Fruit fly (Drosophila melanogaster): ENCODE data around the gene CG9672.

The CG9672 gene

dm6 chrX:16697882-16698571 is 8.6 kb downstream of the CG9672 start:
- TF ChIP-seq CG4496 (GFP tag; IDR thresholded peaks at IDR 0.05) (no peak), EcR (GFP tag; optimal IDR thresholded peaks at IDR 0.05) (no peak), CG17806 (tag; optimal IDR thresholded peaks at IDR 0.05) (no peak), rn (GFP tag; IDR thresholded peaks at IDR 0.05) (no peak), CG8301 (tag; optimal IDR thresholded peaks at IDR 0.05) (no peak)

DNA sequence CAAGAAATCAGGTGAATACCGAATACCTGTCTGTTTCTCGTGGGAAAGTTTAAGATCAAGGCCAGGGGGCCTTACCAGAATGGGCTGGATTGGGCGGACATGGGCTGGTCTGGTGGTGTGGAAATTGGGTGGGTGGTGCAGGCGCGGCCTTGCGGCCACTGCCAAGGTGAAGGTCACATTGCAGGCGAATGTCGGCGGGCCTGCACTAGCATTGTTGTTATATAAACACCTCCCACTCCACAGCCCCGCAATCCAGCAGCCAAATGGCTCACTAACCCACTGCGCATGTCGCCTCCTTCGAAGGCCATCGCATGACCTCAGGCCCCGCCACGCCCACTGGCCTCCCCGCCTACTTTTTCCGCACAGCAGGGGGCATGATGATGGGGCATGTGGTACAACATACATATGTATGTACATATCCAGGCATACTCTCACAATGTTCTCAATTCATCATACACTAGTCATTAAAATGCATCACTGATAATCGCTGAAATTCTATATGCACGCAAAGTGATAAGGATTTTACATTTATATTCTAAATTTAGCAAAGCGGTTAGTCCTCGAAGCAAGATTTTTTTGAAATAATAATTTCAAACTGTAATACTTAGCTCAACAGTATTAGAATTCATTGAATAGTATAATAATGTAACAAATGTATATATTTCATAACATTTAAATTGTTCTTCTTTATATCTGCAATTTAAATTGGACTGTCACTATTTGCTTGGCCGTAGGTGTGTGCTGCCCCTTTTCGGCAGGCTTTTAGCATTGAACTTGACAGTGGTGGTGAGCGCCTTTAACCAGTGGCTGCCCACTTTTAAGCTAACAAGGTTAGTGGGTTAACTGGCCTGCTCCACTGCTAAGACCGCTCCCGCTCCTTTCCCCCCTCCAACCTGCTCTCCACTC is 9.8 kb downstream of the CG9672 start:
- TF ChIP-seq CG14655 (GFP tag; optimal IDR thresholded peaks at IDR 0.05) (peak; percentile 16), CG17806 (tag; optimal IDR thresholded peaks at IDR 0.05) (no peak), fd96Ca (GFP tag; IDR thresholded peaks at IDR 0.05) (no peak), CG8159 (tag; optimal IDR thresholded peaks at IDR 0.05) (no peak), CG32121 (GFP tag; IDR thresholded peaks at IDR 0.05) (no peak), CG15710 (tag; optimal IDR thresholded peaks at IDR 0.05) (no peak), CG34367 (tag; optimal IDR thresholded peaks at IDR 0.05) (no peak), CG9948 (tag; optimal IDR thresholded peaks at IDR 0.05) (no peak), CG8301 (tag; optimal IDR thresholded peaks at IDR 0.05) (peak; percentile 39), Ets98B (GFP tag; IDR thresholded peaks at IDR 0.05) (no peak), D1 (tag; optimal IDR thresholded peaks at IDR 0.05) (no peak), Snoo (tag; optimal IDR thresholded peaks at IDR 0.05) (peak; percentile 2), CG4496 (GFP tag; IDR thresholded peaks at IDR 0.05) (no peak), CG13204 (GFP tag; optimal IDR thresholded peaks at IDR 0.05) (no peak), Pif1A (GFP tag; optimal IDR thresholded peaks at IDR 0.05) (no peak), CG12605 (GFP tag; IDR thresholded peaks at IDR 0.05) (no peak)

DNA sequence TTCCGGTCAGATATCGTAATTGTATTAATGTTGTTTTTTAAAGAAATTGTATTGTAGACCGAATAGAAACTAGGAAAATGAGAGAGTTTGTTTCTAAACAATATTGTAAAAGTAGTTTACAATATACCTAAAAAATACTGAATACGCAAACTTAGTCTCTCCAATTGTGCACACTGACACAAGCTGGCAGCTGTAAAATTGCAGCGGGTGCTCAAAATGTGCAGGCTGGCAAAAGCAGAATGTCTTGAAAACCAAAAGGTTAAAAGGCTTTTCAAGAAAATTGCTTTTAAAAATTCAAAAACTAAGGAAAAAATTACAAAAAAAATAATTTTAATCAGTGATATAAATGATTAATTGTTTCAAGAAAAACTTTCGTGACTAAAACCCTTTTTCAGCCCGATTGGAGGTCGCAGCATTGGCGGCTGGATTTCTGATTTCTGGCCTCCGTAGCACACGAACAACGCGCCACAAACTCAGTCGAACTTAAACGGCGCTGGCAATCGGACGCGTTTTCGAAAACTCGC is 11.0 kb downstream of the CG9672 start, which contains the start of gene CG4678:
Gene CG4678, plus strand, starts transcription at position 474 of the 524 bp plus-strand sequence.
- TF ChIP-seq CG15710 (tag; optimal IDR thresholded peaks at IDR 0.05) (no peak), Pif1A (GFP tag; optimal IDR thresholded peaks at IDR 0.05) (no peak), CG14655 (GFP tag; optimal IDR thresholded peaks at IDR 0.05) (no peak), rn (GFP tag; IDR thresholded peaks at IDR 0.05) (no peak), Ets98B (GFP tag; IDR thresholded peaks at IDR 0.05) (no peak), fd96Ca (GFP tag; IDR thresholded peaks at IDR 0.05) (no peak), CG8159 (tag; optimal IDR thresholded peaks at IDR 0.05) (no peak), Pif1B (GFP tag; optimal IDR thresholded peaks at IDR 0.05) (no peak), CG12605 (GFP tag; IDR thresholded peaks at IDR 0.05) (no peak), CG17806 (tag; optimal IDR thresholded peaks at IDR 0.05) (no peak)

DNA sequence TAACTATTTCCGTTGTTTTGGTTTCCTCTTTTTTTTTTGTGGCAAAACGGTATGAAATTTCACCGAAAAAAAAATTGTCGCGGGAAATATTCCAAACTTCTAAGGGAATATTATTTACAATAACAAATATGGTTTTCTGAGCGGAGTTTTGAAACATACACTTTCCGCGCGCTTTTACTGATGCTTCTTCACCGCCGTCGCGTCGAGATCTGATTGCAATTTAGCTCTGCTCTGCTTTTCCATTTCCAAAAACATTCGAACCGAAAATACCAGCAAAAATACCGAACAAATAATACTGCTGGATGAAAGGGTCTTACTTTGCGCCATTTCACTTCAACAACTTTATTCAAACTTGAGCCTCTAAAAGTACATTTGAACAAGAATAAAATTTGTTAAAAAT is 11.7 kb downstream of the CG9672 start, which contains the start of gene Septin4:
Gene Septin4, minus strand, starts transcription at position 215 of the 400 bp plus-strand sequence.
- TF ChIP-seq Pif1B (GFP tag; optimal IDR thresholded peaks at IDR 0.05) (no peak), EcR (GFP tag; optimal IDR thresholded peaks at IDR 0.05) (no peak), CG32121 (GFP tag; IDR thresholded peaks at IDR 0.05) (no peak), CG17806 (tag; optimal IDR thresholded peaks at IDR 0.05) (no peak), CG12605 (GFP tag; IDR thresholded peaks at IDR 0.05) (no peak), CG4496 (GFP tag; IDR thresholded peaks at IDR 0.05) (0 out of 3 replicates have a peak, but pooled peaks have one; percentile 28), CG9948 (tag; optimal IDR thresholded peaks at IDR 0.05) (no peak), CG10348 (GFP tag; IDR thresholded peaks at IDR 0.05) (no peak), CG14655 (GFP tag; optimal IDR thresholded peaks at IDR 0.05) (no peak)

DNA sequence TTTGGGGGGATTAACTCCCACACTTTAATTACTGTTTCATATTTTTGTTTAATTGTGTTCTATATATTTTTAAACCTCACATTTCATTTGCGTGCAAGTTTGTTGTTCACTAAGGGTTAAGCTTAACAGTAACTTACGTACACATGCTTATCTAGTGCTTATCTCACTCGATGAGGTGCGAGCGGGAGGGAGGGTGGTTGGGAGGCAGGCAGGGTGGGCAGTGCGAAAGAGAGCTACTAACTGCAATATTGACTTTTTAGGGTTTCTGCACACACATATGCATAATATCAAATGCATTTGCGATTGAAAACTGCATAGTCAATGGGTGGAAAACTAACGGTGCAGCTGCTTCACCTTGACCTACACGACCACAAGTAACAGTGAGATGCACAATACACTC is 12.2 kb downstream of the CG9672 start:
- TF ChIP-seq CG12605 (GFP tag; IDR thresholded peaks at IDR 0.05) (no peak), CG14655 (GFP tag; optimal IDR thresholded peaks at IDR 0.05) (peak; percentile 9)

dm6 chrX:16693805-16694387 is 12.8 kb downstream of the CG9672 start:
- TF ChIP-seq CG34367 (tag; optimal IDR thresholded peaks at IDR 0.05) (no peak), CG17806 (tag; optimal IDR thresholded peaks at IDR 0.05) (no peak), CG10348 (GFP tag; IDR thresholded peaks at IDR 0.05) (no peak), EcR (GFP tag; optimal IDR thresholded peaks at IDR 0.05) (no peak), CG4496 (GFP tag; IDR thresholded peaks at IDR 0.05) (0 out of 3 replicates have a peak, but pooled peaks have one; percentile 25), Snoo (tag; optimal IDR thresholded peaks at IDR 0.05) (no peak), gl (tag; optimal IDR thresholded peaks at IDR 0.05) (no peak), CG13204 (GFP tag; optimal IDR thresholded peaks at IDR 0.05) (peak; percentile 55), CG12605 (GFP tag; IDR thresholded peaks at IDR 0.05) (no peak), CG14655 (GFP tag; optimal IDR thresholded peaks at IDR 0.05) (no peak)
